Fruit fly (Drosophila melanogaster): Measurements from ENCODE around the gene RunxB.

- TF ChIP-seq fd59A (GFP tag; optimal IDR thresholded peaks at IDR 0.05) (no peak), Lpt (GFP tag; optimal IDR thresholded peaks at IDR 0.05) (no peak), dsx (GFP tag; optimal IDR thresholded peaks at IDR 0.05; ENCODE audit: poor library complexity, severe bottlenecking) (no peak), salr (GFP tag; optimal IDR thresholded peaks at IDR 0.05) (no peak), OdsH (GFP tag; optimal IDR thresholded peaks at IDR 0.05) (no peak), CG32006 (GFP tag; optimal IDR thresholded peaks at IDR 0.05) (no peak)
Measured at dm6 chrX:20495117-20495516, 43.2 kb upstream of the RunxB start.
